Worm (Caenorhabditis elegans): ENCODE measurements around the gene sre-9.

The sre-9 gene

DNA sequence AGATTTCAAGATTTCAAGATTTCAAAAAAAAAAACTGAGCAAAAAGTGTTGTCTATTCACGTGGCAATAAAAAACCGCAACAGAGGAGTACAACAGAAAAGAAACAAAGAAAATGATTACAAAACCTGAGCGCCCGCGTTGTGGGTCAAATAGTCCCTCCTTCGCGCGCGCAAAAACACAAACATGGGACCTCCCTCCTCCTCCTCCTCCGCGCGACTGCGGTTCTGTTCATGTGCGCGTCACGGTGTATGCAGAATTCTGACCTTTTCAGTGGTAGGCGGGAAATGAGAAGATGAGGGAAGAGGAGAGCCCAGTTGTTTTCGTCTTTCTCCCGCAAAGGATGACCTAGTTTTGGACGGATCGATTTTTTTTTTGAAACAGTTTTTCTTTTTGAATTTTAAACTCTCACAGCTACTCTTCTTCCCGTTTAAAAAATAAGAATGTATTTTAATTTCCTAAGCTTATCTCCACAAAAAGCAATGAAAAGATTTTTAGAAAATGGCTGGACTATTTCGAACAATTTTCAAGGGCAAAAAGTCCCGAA, 2.3 kb upstream of the sre-9 start, which contains the start of gene C17E7.4:
Gene C17E7.4, plus strand, starts transcription at position 494 of the 544 bp plus-strand sequence.
- no peak for TF ChIP-seq T22C8.4 (GFP tag; IDR thresholded peaks at IDR 0.05)
- no peak for TF ChIP-seq flt-1 (GFP tag; IDR thresholded peaks at IDR 0.05)
- no peak for TF ChIP-seq ztf-23 (GFP tag; IDR thresholded peaks at IDR 0.05)
- no peak for TF ChIP-seq ztf-29 (GFP tag; IDR thresholded peaks at IDR 0.05)
- no peak for TF ChIP-seq cog-1 (tag; optimal IDR thresholded peaks at IDR 0.05)
- TF ChIP-seq tab-1 (GFP tag; IDR thresholded peaks at IDR 0.05): no peak
- no peak for TF ChIP-seq med-1 (GFP tag; optimal IDR thresholded peaks at IDR 0.05; ENCODE audit: insufficient read depth)

ce11 chrV:3896018-3896417, 1.3 kb downstream of the sre-9 start:
- TF ChIP-seq ztf-23 (GFP tag; IDR thresholded peaks at IDR 0.05): no peak
- no peak for TF ChIP-seq cog-1 (tag; optimal IDR thresholded peaks at IDR 0.05)
- TF ChIP-seq klf-2 (GFP tag; conservative IDR thresholded peaks at IDR 0.05): no peak
- no peak for TF ChIP-seq T22C8.4 (GFP tag; IDR thresholded peaks at IDR 0.05)
- no peak for TF ChIP-seq ref-1 (GFP tag; conservative IDR thresholded peaks at IDR 0.05)
- no peak for TF ChIP-seq ztf-29 (GFP tag; IDR thresholded peaks at IDR 0.05)
- TF ChIP-seq med-1 (GFP tag; optimal IDR thresholded peaks at IDR 0.05; ENCODE audit: insufficient read depth): no peak
- no peak for TF ChIP-seq flt-1 (GFP tag; IDR thresholded peaks at IDR 0.05)
- no peak for TF ChIP-seq tab-1 (GFP tag; IDR thresholded peaks at IDR 0.05)

- no peak for TF ChIP-seq med-1 (GFP tag; optimal IDR thresholded peaks at IDR 0.05; ENCODE audit: insufficient read depth)
- TF ChIP-seq T22C8.4 (GFP tag; IDR thresholded peaks at IDR 0.05): no peak
- no peak for TF ChIP-seq flt-1 (GFP tag; IDR thresholded peaks at IDR 0.05)
Observed at ce11 chrV:3900102-3900501, 5.3 kb downstream of the sre-9 start, which contains the start of gene irld-22. Gene irld-22 (minus strand): TSS chrV:3900202.

DNA sequence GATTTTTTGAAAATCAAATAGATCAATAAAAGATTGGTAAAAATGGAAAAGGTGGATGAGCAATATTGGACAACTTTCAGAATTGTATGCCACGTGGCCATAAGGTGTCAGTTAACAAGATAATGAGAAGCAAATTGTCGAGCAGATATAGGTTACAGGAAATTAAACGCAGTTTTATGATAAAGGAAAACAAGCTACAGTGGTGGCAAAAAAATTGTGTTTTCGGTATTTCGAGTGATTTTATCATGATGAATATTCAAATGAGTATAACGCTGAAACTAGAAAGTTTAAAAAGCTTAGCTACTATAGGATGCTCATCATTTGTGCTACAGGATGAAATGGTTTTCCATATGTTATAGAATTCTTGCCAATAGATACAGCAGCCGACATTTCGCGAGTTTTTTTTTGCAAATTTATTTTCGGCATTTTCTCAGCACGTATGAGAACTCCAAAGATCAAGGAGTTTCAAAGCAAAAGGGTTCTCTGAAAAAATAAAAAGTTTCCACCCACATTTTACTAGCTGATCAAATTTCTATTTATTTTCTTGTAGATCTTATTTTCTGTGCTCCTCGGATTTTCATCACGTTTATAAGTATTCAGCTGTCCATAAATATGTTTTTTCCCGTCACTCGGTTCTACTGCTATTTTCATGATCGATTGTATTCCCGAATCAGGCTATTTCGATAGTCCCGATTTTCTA, 7.8 kb downstream of the sre-9 start, which contains the start of the genes str-229 and srh-190:
Gene str-229, minus strand, starts transcription at position 101 of the 700 bp plus-strand sequence.
Gene srh-190, plus strand, starts transcription at position 650 of the 700 bp plus-strand sequence.
- TF ChIP-seq tab-1 (GFP tag; IDR thresholded peaks at IDR 0.05): no peak
- no peak for TF ChIP-seq ztf-29 (GFP tag; IDR thresholded peaks at IDR 0.05)
- no peak for TF ChIP-seq ztf-23 (GFP tag; IDR thresholded peaks at IDR 0.05)
- TF ChIP-seq T22C8.4 (GFP tag; IDR thresholded peaks at IDR 0.05): no peak
- no peak for TF ChIP-seq cog-1 (tag; optimal IDR thresholded peaks at IDR 0.05)
- TF ChIP-seq flt-1 (GFP tag; IDR thresholded peaks at IDR 0.05): no peak
- no peak for TF ChIP-seq ref-1 (GFP tag; conservative IDR thresholded peaks at IDR 0.05)
- no peak for TF ChIP-seq med-1 (GFP tag; optimal IDR thresholded peaks at IDR 0.05; ENCODE audit: insufficient read depth)
- no peak for TF ChIP-seq klf-2 (GFP tag; conservative IDR thresholded peaks at IDR 0.05)

DNA sequence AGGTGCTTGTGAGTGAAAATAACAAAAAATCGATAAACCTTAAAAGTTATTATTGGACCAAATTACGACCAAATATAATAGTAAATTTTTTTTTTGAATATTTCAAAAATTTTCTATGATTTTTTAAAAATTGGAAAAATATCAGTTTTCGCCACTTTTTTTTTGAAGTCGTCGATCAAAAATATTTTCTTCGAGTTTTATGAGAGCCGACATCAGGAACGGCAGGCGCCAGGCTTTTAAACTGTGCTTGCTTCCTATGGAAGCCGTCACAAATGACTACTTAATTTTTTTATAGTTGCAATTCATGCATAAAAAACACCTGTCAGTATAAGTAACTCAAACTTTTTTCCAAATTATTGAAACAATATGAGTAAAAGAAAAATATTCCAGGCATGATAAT, 8.7 kb downstream of the sre-9 start:
- TF ChIP-seq klf-2 (GFP tag; conservative IDR thresholded peaks at IDR 0.05) (no peak), flt-1 (GFP tag; IDR thresholded peaks at IDR 0.05) (no peak), T22C8.4 (GFP tag; IDR thresholded peaks at IDR 0.05) (no peak), tab-1 (GFP tag; IDR thresholded peaks at IDR 0.05) (no peak), cog-1 (tag; optimal IDR thresholded peaks at IDR 0.05) (no peak), ztf-29 (GFP tag; IDR thresholded peaks at IDR 0.05) (no peak), ztf-23 (GFP tag; IDR thresholded peaks at IDR 0.05) (no peak), ref-1 (GFP tag; conservative IDR thresholded peaks at IDR 0.05) (no peak)

ce11 chrV:3905841-3906240, 11.1 kb downstream of the sre-9 start, which contains the start of gene nhr-156:
Gene nhr-156 (plus strand): TSS chrV:3906106.
- TF ChIP-seq T22C8.4 (GFP tag; IDR thresholded peaks at IDR 0.05) (no peak), ref-1 (GFP tag; conservative IDR thresholded peaks at IDR 0.05) (no peak), med-1 (GFP tag; optimal IDR thresholded peaks at IDR 0.05; ENCODE audit: insufficient read depth) (no peak)

- TF ChIP-seq klf-2 (GFP tag; conservative IDR thresholded peaks at IDR 0.05) (no peak), ref-1 (GFP tag; conservative IDR thresholded peaks at IDR 0.05) (no peak), T22C8.4 (GFP tag; IDR thresholded peaks at IDR 0.05) (no peak), tab-1 (GFP tag; IDR thresholded peaks at IDR 0.05) (no peak), ztf-23 (GFP tag; IDR thresholded peaks at IDR 0.05) (no peak), cog-1 (tag; optimal IDR thresholded peaks at IDR 0.05) (no peak)
Observed at ce11 chrV:3912472-3912871, 17.7 kb downstream of the sre-9 start, which contains the start of gene srx-68. Gene srx-68 (plus strand): TSS chrV:3912772.

DNA sequence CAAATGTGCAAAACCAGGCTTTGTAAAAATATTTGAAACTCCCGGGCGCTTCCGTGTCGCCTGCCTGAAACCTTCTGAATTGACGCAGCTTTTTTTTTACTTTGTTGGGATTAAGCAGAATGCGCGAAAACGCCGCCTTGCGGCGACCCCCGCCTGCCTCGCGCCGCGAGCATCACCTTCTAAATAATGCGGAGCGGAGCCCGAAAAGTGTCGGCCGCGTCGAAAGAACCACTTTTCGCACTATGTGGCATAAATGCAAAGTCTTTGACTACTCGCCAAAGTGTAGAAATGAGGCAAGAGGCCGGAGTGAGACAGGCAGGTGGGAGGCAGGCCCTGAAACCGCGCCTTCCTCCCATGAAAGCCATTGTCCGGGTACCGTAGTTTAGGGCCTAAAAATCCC, 18.4 kb downstream of the sre-9 start:
- TF ChIP-seq tab-1 (GFP tag; IDR thresholded peaks at IDR 0.05) (no peak), flt-1 (GFP tag; IDR thresholded peaks at IDR 0.05) (no peak), klf-2 (GFP tag; conservative IDR thresholded peaks at IDR 0.05) (no peak), cog-1 (tag; optimal IDR thresholded peaks at IDR 0.05) (no peak), ztf-23 (GFP tag; IDR thresholded peaks at IDR 0.05) (no peak), ztf-29 (GFP tag; IDR thresholded peaks at IDR 0.05) (no peak), ref-1 (GFP tag; conservative IDR thresholded peaks at IDR 0.05) (no peak), med-1 (GFP tag; optimal IDR thresholded peaks at IDR 0.05; ENCODE audit: insufficient read depth) (no peak), T22C8.4 (GFP tag; IDR thresholded peaks at IDR 0.05) (no peak)

- no peak for TF ChIP-seq ref-1 (GFP tag; conservative IDR thresholded peaks at IDR 0.05)
- TF ChIP-seq ztf-23 (GFP tag; IDR thresholded peaks at IDR 0.05): no peak
- no peak for TF ChIP-seq ztf-29 (GFP tag; IDR thresholded peaks at IDR 0.05)
- TF ChIP-seq T22C8.4 (GFP tag; IDR thresholded peaks at IDR 0.05): no peak
- no peak for TF ChIP-seq cog-1 (tag; optimal IDR thresholded peaks at IDR 0.05)
- TF ChIP-seq klf-2 (GFP tag; conservative IDR thresholded peaks at IDR 0.05): no peak
- no peak for TF ChIP-seq med-1 (GFP tag; optimal IDR thresholded peaks at IDR 0.05; ENCODE audit: insufficient read depth)
- TF ChIP-seq flt-1 (GFP tag; IDR thresholded peaks at IDR 0.05): no peak
- TF ChIP-seq tab-1 (GFP tag; IDR thresholded peaks at IDR 0.05): no peak
Observed at ce11 chrV:3916480-3916879, 21.7 kb downstream of the sre-9 start, which contains the start of gene srx-67. Gene srx-67 (plus strand): TSS chrV:3916780.

DNA sequence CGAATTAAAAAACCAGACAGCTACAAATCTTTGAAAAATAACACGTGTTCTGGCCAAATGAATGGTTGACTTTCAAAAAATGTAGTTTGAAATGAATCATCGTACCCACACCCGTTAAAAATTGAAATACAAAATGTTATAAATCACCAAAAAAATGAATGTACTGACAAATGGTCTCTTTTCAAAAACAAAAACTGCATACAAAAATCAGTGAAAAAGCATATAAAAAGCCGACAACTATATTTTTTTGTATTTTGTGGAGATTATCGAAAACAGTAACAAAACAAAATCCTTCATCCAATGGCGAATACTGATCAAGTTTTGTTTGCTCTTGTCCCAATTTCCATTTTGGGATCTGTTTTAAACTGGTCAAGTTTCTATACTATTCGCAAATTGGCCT, 24.5 kb downstream of the sre-9 start, which contains the start of gene srx-66:
Gene srx-66, plus strand, starts transcription at position 301 of the 400 bp plus-strand sequence.
- no peak for TF ChIP-seq T22C8.4 (GFP tag; IDR thresholded peaks at IDR 0.05)
- no peak for TF ChIP-seq ztf-23 (GFP tag; IDR thresholded peaks at IDR 0.05)
- TF ChIP-seq cog-1 (tag; optimal IDR thresholded peaks at IDR 0.05): no peak
- TF ChIP-seq ztf-29 (GFP tag; IDR thresholded peaks at IDR 0.05): no peak
- no peak for TF ChIP-seq klf-2 (GFP tag; conservative IDR thresholded peaks at IDR 0.05)
- TF ChIP-seq tab-1 (GFP tag; IDR thresholded peaks at IDR 0.05): no peak
